Worm (Caenorhabditis elegans) whole organism, young adult: Measurements from ENCODE around the gene phyh-1.

Experiments used
- F39B2.1 ChIP-seq: fragments of 200-800 bp; sonication (Bioruptor generic); IDR thresholded peaks from 2 replicates; pipeline ENCODE4 v1.3.6; 2022; ENCODE audit warnings: missing genetic modification reagents, missing genetic modification characterization, missing compliant biosample characterization
- F57C9.4 ChIP-seq: sonication (generic microtip); optimal IDR thresholded peaks from 2 replicates; lab custom pipeline; 2017; ENCODE audit warnings: mild to moderate bottlenecking, missing genetic modification characterization, missing compliant biosample characterization
- bed-1 ChIP-seq: fragments of 200-800 bp; sonication (Bioruptor generic); IDR thresholded peaks from 2 replicates; pipeline ENCODE4 v1.3.6; 2022; ENCODE audit warnings: missing genetic modification reagents, missing genetic modification characterization, missing compliant biosample characterization
- ceh-27 ChIP-seq: fragments of 200-800 bp; sonication (Bioruptor generic); optimal IDR thresholded peaks from 2 replicates; lab custom pipeline; 2018; ENCODE audit warnings: mild to moderate bottlenecking, missing genetic modification characterization, moderate library complexity, missing compliant biosample characterization
- hsf-1 ChIP-seq: fragments of 200-800 bp; sonication (Bioruptor generic); IDR thresholded peaks from 2 replicates; pipeline ENCODE4 v1.3.6; 2022; ENCODE audit warnings: missing genetic modification reagents, missing genetic modification characterization, missing compliant biosample characterization
- let-526 ChIP-seq: fragments of 200-800 bp; sonication (Bioruptor generic); IDR thresholded peaks from 2 replicates; pipeline ENCODE4 v1.3.6; 2022; ENCODE audit warnings: missing genetic modification reagents, missing genetic modification characterization, missing compliant biosample characterization
- madf-3 ChIP-seq: fragments of 200-800 bp; sonication (Bioruptor generic); IDR thresholded peaks from 2 replicates; pipeline ENCODE4 v1.3.6; 2022; ENCODE audit warnings: missing genetic modification reagents, missing genetic modification characterization, missing compliant biosample characterization
- tbx-9 ChIP-seq: sonication (generic microtip); optimal IDR thresholded peaks from 2 replicates; lab custom pipeline; 2016; ENCODE audit warnings: borderline replicate concordance, missing genetic modification characterization, inconsistent platforms, missing compliant biosample characterization

DNA sequence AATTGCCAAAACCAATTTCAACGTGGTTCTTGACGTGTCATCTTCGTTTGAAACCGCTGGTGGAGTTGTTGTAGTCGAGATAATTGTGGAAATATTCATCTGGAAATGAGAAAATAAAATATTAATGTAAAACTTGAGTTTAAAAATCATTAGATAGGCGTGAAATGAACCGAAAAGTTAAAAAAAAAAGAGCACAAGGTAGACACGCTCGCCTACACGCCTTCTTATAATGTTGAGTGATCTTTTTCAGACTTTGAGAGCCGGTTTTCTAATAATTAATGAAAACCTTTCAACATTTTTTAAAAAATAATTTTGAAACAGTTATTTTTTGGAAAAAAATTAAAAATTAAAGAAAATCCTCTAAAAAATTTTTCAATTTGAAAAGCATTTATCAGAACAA, 28.3 kb downstream of the phyh-1 start, which contains the start of gene npr-32:
- TF ChIP-seq ceh-27 (GFP tag; lab: Kevin White, UChicago) (no peak), F39B2.1 (no peak), madf-3 (GFP tag; lab: Robert Waterston, UW) (no peak), bed-1 (GFP tag; lab: Robert Waterston, UW) (no peak), tbx-9 (tag; lab: Kevin White, UChicago) (no peak), F57C9.4 (no peak), hsf-1 (no peak), let-526 (GFP tag; lab: Robert Waterston, UW) (no peak)
